Fruit fly (Drosophila melanogaster) whole organism, adult: ENCODE measurements around the gene CG31650.
A peak's percentile ranks its signal among the peaks of the same experiment; 100 is the strongest.

Experiments used
- CG11617 ChIP-seq: fragments of 200-800 bp; sonication (Bioruptor generic); optimal IDR thresholded peaks from 2 replicates; lab custom pipeline; 2017; ENCODE audit warnings: mild to moderate bottlenecking, missing biosample characterization, missing genetic modification reagents, missing genetic modification characterization
- CG12768 ChIP-seq: fragments of 200-800 bp; sonication (Bioruptor generic); optimal IDR thresholded peaks from 2 replicates; lab custom pipeline; 2017; ENCODE audit warnings: missing biosample characterization, missing genetic modification characterization, mild to moderate bottlenecking, moderate library complexity, missing genetic modification reagents
- CG14711 ChIP-seq: fragments of 200-800 bp; sonication (Bioruptor generic); optimal IDR thresholded peaks from 2 replicates; lab custom pipeline; 2018; ENCODE audit warnings: missing biosample characterization, mild to moderate bottlenecking, missing genetic modification characterization, moderate library complexity
- CG1620 ChIP-seq: fragments of 200-800 bp; sonication (Bioruptor generic); optimal IDR thresholded peaks from 2 replicates; lab custom pipeline; 2016; ENCODE audit warnings: missing biosample characterization, missing genetic modification characterization
- CG33017 ChIP-seq: fragments of 200-800 bp; sonication (Bioruptor generic); optimal IDR thresholded peaks from 2 replicates; lab custom pipeline; 2018; ENCODE audit warnings: missing biosample characterization, mild to moderate bottlenecking, missing genetic modification characterization, moderate library complexity
- CG5204 ChIP-seq: fragments of 200-800 bp; sonication (Bioruptor generic); optimal IDR thresholded peaks from 2 replicates; lab custom pipeline; 2016; ENCODE audit warnings: missing biosample characterization, missing genetic modification characterization
- CG7045 ChIP-seq: fragments of 200-800 bp; sonication (Bioruptor generic); optimal IDR thresholded peaks from 2 replicates; lab custom pipeline; 2017; ENCODE audit warnings: missing biosample characterization, mild to moderate bottlenecking, missing genetic modification characterization
- CG7101 ChIP-seq: fragments of 200-800 bp; sonication (Bioruptor generic); optimal IDR thresholded peaks from 2 replicates; lab custom pipeline; 2018; ENCODE audit warnings: missing biosample characterization, mild to moderate bottlenecking, missing genetic modification characterization, moderate library complexity
- Clk ChIP-seq: fragments of 200-800 bp; sonication (Bioruptor generic); optimal IDR thresholded peaks from 2 replicates; lab custom pipeline; 2017; ENCODE audit warnings: missing biosample characterization, missing genetic modification characterization
- Crg-1 ChIP-seq: fragments of 200-800 bp; sonication (Bioruptor generic); optimal IDR thresholded peaks from 2 replicates; lab custom pipeline; 2016; ENCODE audit warnings: missing biosample characterization, missing genetic modification characterization
- Hr96 ChIP-seq: fragments of 200-800 bp; sonication (Bioruptor generic); optimal IDR thresholded peaks from 2 replicates; lab custom pipeline; 2016; ENCODE audit warnings: missing biosample characterization, missing genetic modification characterization
- Mnt ChIP-seq: fragments of 200-800 bp; sonication (Bioruptor generic); optimal IDR thresholded peaks from 2 replicates; lab custom pipeline; 2016; ENCODE audit warnings: missing biosample characterization, mild to moderate bottlenecking, missing genetic modification characterization
- bab1 ChIP-seq: fragments of 200-800 bp; sonication (Bioruptor generic); optimal IDR thresholded peaks from 3 replicates; lab custom pipeline; 2019; ENCODE audit warnings: missing biosample characterization, mild to moderate bottlenecking, missing genetic modification characterization, moderate library complexity
- cic ChIP-seq: fragments of 200-800 bp; sonication (Bioruptor generic); optimal IDR thresholded peaks from 2 replicates; lab custom pipeline; 2017; ENCODE audit warnings: missing biosample characterization, mild to moderate bottlenecking, missing genetic modification characterization, moderate library complexity
- cnc ChIP-seq, 2 experiments: fragments of >200 bp; optimal IDR thresholded peaks; 2 replicates each; lab custom pipeline; 2017
- kay ChIP-seq: fragments of 200-800 bp; sonication (Bioruptor generic); peaks from one replicate; lab custom pipeline; 2016; ENCODE audit warnings: missing biosample characterization, missing genetic modification characterization, borderline replicate concordance
- ovo ChIP-seq: fragments of 200-800 bp; sonication (Bioruptor generic); optimal IDR thresholded peaks from 2 replicates; lab custom pipeline; 2016; ENCODE audit warnings: missing biosample characterization, missing genetic modification characterization
- pad ChIP-seq: fragments of 200-800 bp; sonication (Bioruptor generic); optimal IDR thresholded peaks from 3 replicates; lab custom pipeline; 2017; ENCODE audit warnings: missing biosample characterization, missing genetic modification characterization, mild to moderate bottlenecking, moderate library complexity, missing genetic modification reagents
- tj ChIP-seq: fragments of 200-800 bp; sonication (Bioruptor generic); optimal IDR thresholded peaks from 3 replicates; lab custom pipeline; 2017; ENCODE audit warnings: missing biosample characterization, mild to moderate bottlenecking, missing genetic modification characterization, moderate library complexity
- toe ChIP-seq: fragments of 200-800 bp; sonication (Bioruptor generic); optimal IDR thresholded peaks from 2 replicates; lab custom pipeline; 2016; ENCODE audit warnings: missing biosample characterization, missing genetic modification characterization

CG31650 gene

DNA sequence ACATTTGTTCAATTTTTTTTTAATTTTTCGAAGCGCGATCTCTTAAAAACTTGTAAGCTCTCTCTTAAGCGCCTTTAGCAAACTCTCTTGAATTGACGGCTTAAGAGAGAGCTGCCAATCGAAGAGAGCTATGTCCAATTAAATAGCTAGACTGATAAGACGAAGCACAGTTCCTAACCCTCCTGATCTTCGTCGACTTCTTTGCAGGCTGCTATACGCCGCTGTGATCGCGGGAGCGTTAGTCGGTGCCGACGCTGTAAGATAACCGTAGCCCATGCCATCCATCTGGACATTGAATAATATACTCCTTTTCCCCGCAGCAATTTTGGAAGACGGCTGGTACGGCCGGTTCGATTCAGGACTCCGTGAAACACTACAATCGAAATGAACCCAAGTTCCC is 14.0 kb downstream of the CG31650 start:
- no peak for TF ChIP-seq CG7045 (GFP tag; lab: Kevin White, UChicago)
- TF ChIP-seq Mnt (GFP tag; lab: Kevin White, UChicago), result no peak
- no peak for TF ChIP-seq kay (GFP tag; lab: Kevin White, UChicago)
- TF ChIP-seq toe (GFP tag; lab: Kevin White, UChicago), result no peak
- TF ChIP-seq Crg-1 (GFP tag; lab: Kevin White, UChicago), result no peak
- TF ChIP-seq CG14711, result no peak
- no peak for TF ChIP-seq tj (GFP tag; lab: Kevin White, UChicago)
- TF ChIP-seq Clk, result no peak
- TF ChIP-seq CG1620 (GFP tag; lab: Kevin White, UChicago), result no peak
- TF ChIP-seq CG11617, result no peak
- TF ChIP-seq Hr96, result no peak
- no peak for TF ChIP-seq CG5204 (GFP tag; lab: Kevin White, UChicago)
- no peak for TF ChIP-seq cic (GFP tag; lab: Kevin White, UChicago)
- TF ChIP-seq CG12768 (GFP tag; lab: Kevin White, UChicago), result no peak
- TF ChIP-seq CG33017, result no peak
- no peak for TF ChIP-seq cnc (optimal IDR thresholded peaks at IDR 0.05; lab: Kevin White, UChicago)

- TF ChIP-seq CG12768 (GFP tag; lab: Kevin White, UChicago) (no peak), CG5204 (GFP tag; lab: Kevin White, UChicago) (no peak), tj (GFP tag; lab: Kevin White, UChicago) (peak; percentile 60), pad (GFP tag; lab: Kevin White, UChicago) (no peak), Hr96 (no peak), Clk (no peak), CG33017 (no peak), CG7101 (tag; lab: Kevin White, UChicago) (no peak), kay (GFP tag; lab: Kevin White, UChicago) (peak; percentile 33)
Observed at dm6 chr2L:5029809-5030108, 14.8 kb downstream of the CG31650 start.

- TF ChIP-seq cic (GFP tag; lab: Kevin White, UChicago), result peak; percentile 72
- TF ChIP-seq CG1620 (GFP tag; lab: Kevin White, UChicago), result no peak
- TF ChIP-seq CG7101 (tag; lab: Kevin White, UChicago), result no peak
- TF ChIP-seq tj (GFP tag; lab: Kevin White, UChicago), result no peak
- TF ChIP-seq Mnt (GFP tag; lab: Kevin White, UChicago), result peak; percentile 7
- TF ChIP-seq Clk, result no peak
- no peak for TF ChIP-seq Crg-1 (GFP tag; lab: Kevin White, UChicago)
- no peak for TF ChIP-seq ovo (GFP tag; lab: Kevin White, UChicago)
- TF ChIP-seq CG12768 (GFP tag; lab: Kevin White, UChicago), result peak; percentile 49
- TF ChIP-seq cnc (optimal IDR thresholded peaks at IDR 0.05; lab: Kevin White, UChicago), result no peak
- no peak for TF ChIP-seq CG14711
- TF ChIP-seq CG33017, result no peak
- no peak for TF ChIP-seq CG7045 (GFP tag; lab: Kevin White, UChicago)
- TF ChIP-seq pad (GFP tag; lab: Kevin White, UChicago), result no peak
- no peak for TF ChIP-seq toe (GFP tag; lab: Kevin White, UChicago)
- TF ChIP-seq kay (GFP tag; lab: Kevin White, UChicago), result no peak
- TF ChIP-seq CG11617, result no peak
- TF ChIP-seq Hr96, result no peak
Observed at dm6 chr2L:5029049-5029808, 15.3 kb downstream of the CG31650 start, which contains the start of gene Col4a1. Gene Col4a1, plus strand, starts transcription at chr2L:5029609.

- TF ChIP-seq kay (GFP tag; lab: Kevin White, UChicago), result no peak
- TF ChIP-seq CG7101 (tag; lab: Kevin White, UChicago), result no peak
- no peak for TF ChIP-seq cic (GFP tag; lab: Kevin White, UChicago)
- no peak for TF ChIP-seq pad (GFP tag; lab: Kevin White, UChicago)
Observed at dm6 chr2L:5028091-5028490, 16.4 kb downstream of the CG31650 start, which contains the start of gene vkg. Gene vkg, minus strand, starts transcription at chr2L:5028191.

- TF ChIP-seq ovo (GFP tag; lab: Kevin White, UChicago), result no peak
- TF ChIP-seq tj (GFP tag; lab: Kevin White, UChicago), result peak; percentile 41
- peak; percentile 3 for TF ChIP-seq cic (GFP tag; lab: Kevin White, UChicago)
Observed at dm6 chr2L:5027321-5028069, 17.0 kb downstream of the CG31650 start.

DNA sequence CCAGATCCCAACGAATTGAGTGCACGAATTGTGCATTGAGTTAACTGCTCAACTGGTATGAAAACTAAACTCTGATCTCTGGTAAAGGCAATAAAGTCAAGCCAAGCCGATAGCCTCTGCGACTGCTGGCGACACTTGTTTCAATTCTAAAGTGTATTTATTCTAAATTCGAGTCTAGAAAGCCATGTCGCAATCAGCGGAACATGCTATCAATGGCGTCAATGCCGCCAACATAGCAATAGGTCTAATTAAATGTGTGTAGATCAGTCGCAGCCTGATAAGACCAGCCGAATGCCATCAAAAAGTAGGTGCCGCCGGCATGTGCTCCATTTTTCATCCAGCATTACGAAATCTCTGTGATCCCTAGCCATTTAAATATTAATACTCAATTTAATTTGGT is 19.0 kb downstream of the CG31650 start:
- TF ChIP-seq kay (GFP tag; lab: Kevin White, UChicago) (no peak), CG14711 (no peak), ovo (GFP tag; lab: Kevin White, UChicago) (no peak), pad (GFP tag; lab: Kevin White, UChicago) (no peak), Hr96 (no peak), CG11617 (no peak), CG1620 (GFP tag; lab: Kevin White, UChicago) (no peak), CG5204 (GFP tag; lab: Kevin White, UChicago) (no peak), bab1 (GFP tag; lab: Kevin White, UChicago) (no peak), CG12768 (GFP tag; lab: Kevin White, UChicago) (no peak), CG7101 (tag; lab: Kevin White, UChicago) (no peak)
